Fruit fly (Drosophila melanogaster): ENCODE results near the gene CG16734.

dm6 chr3R:9245576-9246200 lies 9.2 kb upstream of the CG16734 start, which contains the start of gene Vps15:
- peak; percentile 51 for TF ChIP-seq CG9705 (GFP tag; optimal IDR thresholded peaks at IDR 0.05)
- peak; percentile 30 for TF ChIP-seq psq (GFP tag; optimal IDR thresholded peaks at IDR 0.05)
- peak; percentile 85 for TF ChIP-seq brk (GFP tag; optimal IDR thresholded peaks at IDR 0.05)
- no peak for TF ChIP-seq Dif (GFP tag; optimal IDR thresholded peaks at IDR 0.05; ENCODE audit: partially characterized antibody)
- TF ChIP-seq Jra (GFP tag; optimal IDR thresholded peaks at IDR 0.05): peak; percentile 56
- TF ChIP-seq sage (GFP tag; optimal IDR thresholded peaks at IDR 0.05): peak; percentile 28
